Fruit fly (Drosophila melanogaster): ENCODE measurements around the gene Pfdn5.

The Pfdn5 gene

dm6 chr3R:22526353-22526907 is 39.6 kb downstream of the Pfdn5 start (continued):
- TF ChIP-seq so (GFP tag; IDR thresholded peaks at IDR 0.05) (no peak), ewg (GFP tag; optimal IDR thresholded peaks at IDR 0.05) (no peak), CG1603 (tag; optimal IDR thresholded peaks at IDR 0.05) (peak; percentile 19), CG3847 (GFP tag; IDR thresholded peaks at IDR 0.05) (no peak), CG11560 (tag; IDR thresholded peaks at IDR 0.05) (no peak), NfI (GFP tag; optimal IDR thresholded peaks at IDR 0.05) (peak; percentile 1), Nf-YA (GFP tag; IDR thresholded peaks at IDR 0.05) (no peak), CG9215 (GFP tag; IDR thresholded peaks at IDR 0.05) (no peak), CG16815 (GFP tag; optimal IDR thresholded peaks at IDR 0.05) (no peak), Hr78 (GFP tag; optimal IDR thresholded peaks at IDR 0.05) (no peak), tx (GFP tag; optimal IDR thresholded peaks at IDR 0.05) (no peak), Dfd (GFP tag; optimal IDR thresholded peaks at IDR 0.05) (no peak), HLH4C (GFP tag; IDR thresholded peaks at IDR 0.05; ENCODE audit: partially characterized antibody) (no peak), CG10959 (GFP tag; IDR thresholded peaks at IDR 0.05) (no peak), HmgD (GFP tag; optimal IDR thresholded peaks at IDR 0.05) (no peak), CG2712 (tag; optimal IDR thresholded peaks at IDR 0.05) (peak; percentile 12), Dll (GFP tag; IDR thresholded peaks at IDR 0.05; ENCODE audit: partially characterized antibody) (no peak), CG11696 (GFP tag; IDR thresholded peaks at IDR 0.05) (no peak), Neu2 (GFP tag; optimal IDR thresholded peaks at IDR 0.05; ENCODE audit: borderline replicate concordance) (no peak), bbx (GFP tag; IDR thresholded peaks at IDR 0.05; ENCODE audit: partially characterized antibody) (0 out of 2 replicates have a peak, but pooled peaks have one; percentile 22), CG8388 (GFP tag; optimal IDR thresholded peaks at IDR 0.05) (no peak), CG12236 (GFP tag; optimal IDR thresholded peaks at IDR 0.05) (no peak), HLH3B (GFP tag; IDR thresholded peaks at IDR 0.05) (no peak), CG10979 (tag; optimal IDR thresholded peaks at IDR 0.05) (peak; percentile 31), cad (GFP tag; optimal IDR thresholded peaks at IDR 0.05) (no peak), CG8290 (GFP tag; optimal IDR thresholded peaks at IDR 0.05) (no peak), CG8290 (tag; optimal IDR thresholded peaks at IDR 0.05) (peak in 1 of 2 experiments; percentile 42), p53 (GFP tag; optimal IDR thresholded peaks at IDR 0.05) (no peak), jumu (GFP tag; optimal IDR thresholded peaks at IDR 0.05) (no peak), CG14441 (GFP tag; IDR thresholded peaks at IDR 0.05) (peak; percentile 59), ken (GFP tag; IDR thresholded peaks at IDR 0.05) (no peak), Trl (optimal IDR thresholded peaks at IDR 0.05) (no peak), Trl (GFP tag; optimal IDR thresholded peaks at IDR 0.05) (no peak), ase (GFP tag; IDR thresholded peaks at IDR 0.05) (peak; percentile 53; the same call in 1 of the 3 replicates), Bgb (GFP tag; IDR thresholded peaks at IDR 0.05; ENCODE audit: partially characterized antibody) (no peak), CG9437 (GFP tag; optimal IDR thresholded peaks at IDR 0.05) (peak; percentile 10), fd3F (GFP tag; optimal IDR thresholded peaks at IDR 0.05) (no peak), CG15073 (GFP tag; optimal IDR thresholded peaks at IDR 0.05) (no peak), gfzf (GFP tag; optimal IDR thresholded peaks at IDR 0.05) (no peak), CG1233 (GFP tag; optimal IDR thresholded peaks at IDR 0.05) (no peak), CG13424 (tag; optimal IDR thresholded peaks at IDR 0.05) (peak; percentile 21), chm (GFP tag; IDR thresholded peaks at IDR 0.05) (peak; percentile 62; the same call in 1 of the 2 replicates), jing (GFP tag; optimal IDR thresholded peaks at IDR 0.05) (no peak), NC2α (GFP tag; optimal IDR thresholded peaks at IDR 0.05) (no peak), ham (GFP tag; IDR thresholded peaks at IDR 0.05) (no peak), CG8359 (GFP tag; optimal IDR thresholded peaks at IDR 0.05; ENCODE audit: borderline replicate concordance) (no peak), CG11085 (GFP tag; IDR thresholded peaks at IDR 0.05) (no peak), gt (GFP tag; IDR thresholded peaks at IDR 0.05) (no peak), CG2129 (GFP tag; IDR thresholded peaks at IDR 0.05; ENCODE audit: partially characterized antibody) (no peak), hb (GFP tag; IDR thresholded peaks at IDR 0.05; ENCODE audit: partially characterized antibody) (no peak), al (GFP tag; IDR thresholded peaks at IDR 0.05) (no peak)

Data from whole organism, embryonic.